Worm (Caenorhabditis elegans): ENCODE results near the gene let-756.

- TF ChIP-seq nhr-237 (tag; optimal IDR thresholded peaks at IDR 0.05) (no peak), unc-39 (tag; optimal IDR thresholded peaks at IDR 0.05) (no peak), mab-5 (tag; optimal IDR thresholded peaks at IDR 0.05) (no peak), unc-62 (GFP tag; optimal IDR thresholded peaks at IDR 0.05) (no peak), ceh-43 (GFP tag; optimal IDR thresholded peaks at IDR 0.05) (no peak), ztf-11 (tag; optimal IDR thresholded peaks at IDR 0.05) (no peak), flh-1 (GFP tag; optimal IDR thresholded peaks at IDR 0.05) (no peak), blmp-1 (tag; optimal IDR thresholded peaks at IDR 0.05) (no peak), hlh-1 (tag; optimal IDR thresholded peaks at IDR 0.05) (peak; percentile 10), elt-3 (tag; optimal IDR thresholded peaks at IDR 0.05) (no peak)
These were observed 13.3 kb downstream of the let-756 start for ce11 chrIII:6420201-6420600.
